Worm (Caenorhabditis elegans) whole organism, mixed stage, embryonic: ENCODE results near the gene F32D8.8.

Experiments used
- M03D4.4 ChIP-seq: sonication (generic microtip); optimal IDR thresholded peaks from 2 replicates; lab custom pipeline; 2017; ENCODE audit warnings: mild to moderate bottlenecking, missing genetic modification characterization, missing compliant biosample characterization
- elt-3 ChIP-seq: fragments of 150-350 bp; optimal IDR thresholded peaks from 2 replicates; lab custom pipeline; 2014; ENCODE audit warnings: missing biosample characterization, missing genetic modification characterization
- nhr-12 ChIP-seq: fragments of 150-350 bp; optimal IDR thresholded peaks from 2 replicates; lab custom pipeline; 2014; ENCODE audit warnings: missing biosample characterization, missing genetic modification characterization
- nhr-2 ChIP-seq: fragments of 150-350 bp; optimal IDR thresholded peaks from 2 replicates; lab custom pipeline; 2014; ENCODE audit warnings: missing biosample characterization, missing genetic modification characterization
- nhr-28 ChIP-seq: fragments of 150-350 bp; optimal IDR thresholded peaks from 2 replicates; lab custom pipeline; 2014; ENCODE audit warnings: missing biosample characterization, missing genetic modification characterization
- nhr-76 ChIP-seq: sonication (generic microtip); optimal IDR thresholded peaks from 2 replicates; lab custom pipeline; 2017; ENCODE audit warnings: missing biosample characterization, missing genetic modification characterization
- snpc-4 ChIP-seq: fragments of 150-350 bp; optimal IDR thresholded peaks from 2 replicates; lab custom pipeline; 2014; ENCODE audit warnings: missing biosample characterization, missing genetic modification characterization
- unc-62 ChIP-seq: fragments of 150-350 bp; optimal IDR thresholded peaks from 2 replicates; lab custom pipeline; 2014; ENCODE audit warnings: missing biosample characterization, missing genetic modification reagents, missing genetic modification characterization
- ztf-11 ChIP-seq: fragments of 150-350 bp; optimal IDR thresholded peaks from 2 replicates; lab custom pipeline; 2014; ENCODE audit warnings: missing biosample characterization, missing genetic modification characterization

DNA sequence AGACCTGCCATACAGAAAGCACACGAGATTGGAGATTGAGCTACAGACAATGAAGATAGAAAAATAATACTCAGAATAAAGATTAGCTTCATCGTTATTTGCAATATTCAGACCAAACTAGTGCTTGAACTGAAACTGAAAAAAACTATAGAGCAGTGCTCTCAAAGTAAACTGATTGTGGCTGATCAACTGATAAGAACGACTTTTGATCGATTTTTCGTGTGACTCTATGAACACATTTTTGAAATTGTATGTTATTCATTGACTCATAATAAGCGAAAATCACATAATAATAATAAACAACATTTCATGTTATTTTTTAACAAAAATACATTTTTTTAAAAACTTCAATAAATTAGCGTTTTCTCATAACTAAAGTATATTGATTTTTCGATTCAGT is 1.5 kb downstream of the F32D8.8 start, which contains the start of gene spp-16:
- TF ChIP-seq nhr-2 (no peak), elt-3 (no peak), nhr-76 (tag; lab: Kevin White, UChicago) (no peak), ztf-11 (no peak), nhr-12 (tag; lab: Kevin White, UChicago) (no peak), unc-62 (no peak), snpc-4 (tag; lab: Kevin White, UChicago) (no peak), nhr-28 (no peak), M03D4.4 (tag; lab: Kevin White, UChicago) (no peak)
